Worm (Caenorhabditis elegans): Measurements from ENCODE around the gene cyn-11.

cyn-11 gene

DNA sequence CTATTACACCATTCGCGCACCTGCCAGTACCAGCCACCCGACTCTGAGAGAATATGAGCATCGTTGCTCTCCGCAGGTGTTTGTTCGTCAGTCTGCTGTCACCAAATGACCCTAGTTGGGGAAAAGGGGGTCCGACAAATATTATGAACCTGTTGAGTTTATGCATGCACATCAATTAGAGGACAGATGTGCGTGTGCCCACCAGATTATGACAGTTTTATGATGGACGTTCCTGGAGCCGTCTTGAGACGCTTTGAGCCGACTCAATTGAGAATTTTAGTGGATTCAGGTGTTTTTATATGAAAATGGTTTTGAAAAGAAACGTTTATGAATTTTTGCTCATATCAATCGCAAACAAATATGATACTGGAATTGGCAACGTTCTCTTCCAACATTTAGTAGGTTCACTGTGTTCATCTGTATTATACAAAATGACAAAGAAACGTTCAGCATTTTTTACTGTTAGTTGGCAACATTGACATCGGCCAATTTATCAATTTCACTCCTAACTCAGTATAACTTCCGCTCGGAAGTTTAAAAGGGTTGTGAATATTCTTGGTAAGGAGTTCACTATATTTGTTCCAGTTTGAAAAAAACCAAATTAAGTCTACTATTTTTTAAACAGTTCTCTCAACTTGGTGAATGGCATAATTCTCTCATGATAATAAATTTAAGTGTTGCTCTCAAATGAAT lies 31.3 kb upstream of the cyn-11 start (continued):
- TF ChIP-seq nhr-76 (tag; optimal IDR thresholded peaks at IDR 0.05) (peak; percentile 33), nhr-25 (tag; optimal IDR thresholded peaks at IDR 0.05) (peak; percentile 92), fkh-2 (tag; optimal IDR thresholded peaks at IDR 0.05) (no peak), snpc-4 (tag; optimal IDR thresholded peaks at IDR 0.05) (no peak), nhr-43 (tag; optimal IDR thresholded peaks at IDR 0.05; ENCODE audit: poor library complexity, severe bottlenecking) (peak; percentile 95), R02D3.7 (tag; optimal IDR thresholded peaks at IDR 0.05) (peak; percentile 30), elt-2 (tag; optimal IDR thresholded peaks at IDR 0.05) (peak; percentile 60), elt-1 (tag; optimal IDR thresholded peaks at IDR 0.05) (no peak), hmg-11 (tag; optimal IDR thresholded peaks at IDR 0.05) (peak; percentile 21), egl-27 (tag; optimal IDR thresholded peaks at IDR 0.05) (no peak), zag-1 (tag; optimal IDR thresholded peaks at IDR 0.05) (no peak), ztf-4 (tag; optimal IDR thresholded peaks at IDR 0.05) (peak; percentile 78), jun-1 (tag; optimal IDR thresholded peaks at IDR 0.05) (no peak), nhr-28 (tag; optimal IDR thresholded peaks at IDR 0.05) (no peak), ZK546.5 (tag; optimal IDR thresholded peaks at IDR 0.05) (no peak), nfya-1 (tag; optimal IDR thresholded peaks at IDR 0.05; ENCODE audit: insufficient read depth) (peak; percentile 46), lin-39 (tag; optimal IDR thresholded peaks at IDR 0.05) (peak; percentile 52), pqm-1 (tag; optimal IDR thresholded peaks at IDR 0.05) (no peak), elt-3 (tag; optimal IDR thresholded peaks at IDR 0.05) (peak in 1 of 3 experiments; percentile 72)

DNA sequence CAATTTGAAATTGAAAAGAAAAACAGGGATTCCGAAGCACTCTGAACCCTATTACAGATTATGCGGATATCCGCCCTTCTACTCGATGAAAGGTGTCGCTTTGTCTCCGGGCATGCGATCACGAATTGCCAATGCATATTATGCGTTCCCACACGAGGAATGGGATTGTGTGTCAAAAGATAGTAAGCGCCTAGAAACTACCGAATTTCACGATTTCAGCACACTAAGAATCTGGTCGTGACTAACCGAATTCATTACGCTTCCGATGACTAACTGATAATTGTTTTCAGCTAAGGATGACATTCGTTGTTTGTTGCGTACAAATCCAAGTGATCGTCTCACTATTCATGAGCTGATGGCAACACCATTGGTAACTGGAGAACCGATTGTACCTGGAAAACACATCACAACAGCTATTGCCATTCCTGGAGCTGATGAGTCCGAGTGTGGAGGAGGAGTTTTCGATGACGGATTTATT lies 30.3 kb upstream of the cyn-11 start:
- TF ChIP-seq snpc-4 (tag; optimal IDR thresholded peaks at IDR 0.05) = no peak
- no peak for TF ChIP-seq egl-27 (tag; optimal IDR thresholded peaks at IDR 0.05)
- peak; percentile 69 for TF ChIP-seq nhr-43 (tag; optimal IDR thresholded peaks at IDR 0.05; ENCODE audit: poor library complexity, severe bottlenecking)
- TF ChIP-seq ceh-9 (tag; optimal IDR thresholded peaks at IDR 0.05) = no peak
- TF ChIP-seq tbx-2 (tag; optimal IDR thresholded peaks at IDR 0.05) = no peak
- TF ChIP-seq nhr-11 (tag; optimal IDR thresholded peaks at IDR 0.05) = no peak
- TF ChIP-seq skn-1 (tag; optimal IDR thresholded peaks at IDR 0.05) = no peak
- peak; percentile 79 for TF ChIP-seq nhr-25 (tag; optimal IDR thresholded peaks at IDR 0.05)
- TF ChIP-seq lin-39 (tag; optimal IDR thresholded peaks at IDR 0.05) = peak; percentile 32
- no peak for TF ChIP-seq zag-1 (tag; optimal IDR thresholded peaks at IDR 0.05)
- TF ChIP-seq nhr-28 (tag; optimal IDR thresholded peaks at IDR 0.05) = no peak
- peak; percentile 20 for TF ChIP-seq ztf-4 (tag; optimal IDR thresholded peaks at IDR 0.05)
- peak; percentile 92 for TF ChIP-seq ama-1 (optimal IDR thresholded peaks at IDR 0.05)

DNA sequence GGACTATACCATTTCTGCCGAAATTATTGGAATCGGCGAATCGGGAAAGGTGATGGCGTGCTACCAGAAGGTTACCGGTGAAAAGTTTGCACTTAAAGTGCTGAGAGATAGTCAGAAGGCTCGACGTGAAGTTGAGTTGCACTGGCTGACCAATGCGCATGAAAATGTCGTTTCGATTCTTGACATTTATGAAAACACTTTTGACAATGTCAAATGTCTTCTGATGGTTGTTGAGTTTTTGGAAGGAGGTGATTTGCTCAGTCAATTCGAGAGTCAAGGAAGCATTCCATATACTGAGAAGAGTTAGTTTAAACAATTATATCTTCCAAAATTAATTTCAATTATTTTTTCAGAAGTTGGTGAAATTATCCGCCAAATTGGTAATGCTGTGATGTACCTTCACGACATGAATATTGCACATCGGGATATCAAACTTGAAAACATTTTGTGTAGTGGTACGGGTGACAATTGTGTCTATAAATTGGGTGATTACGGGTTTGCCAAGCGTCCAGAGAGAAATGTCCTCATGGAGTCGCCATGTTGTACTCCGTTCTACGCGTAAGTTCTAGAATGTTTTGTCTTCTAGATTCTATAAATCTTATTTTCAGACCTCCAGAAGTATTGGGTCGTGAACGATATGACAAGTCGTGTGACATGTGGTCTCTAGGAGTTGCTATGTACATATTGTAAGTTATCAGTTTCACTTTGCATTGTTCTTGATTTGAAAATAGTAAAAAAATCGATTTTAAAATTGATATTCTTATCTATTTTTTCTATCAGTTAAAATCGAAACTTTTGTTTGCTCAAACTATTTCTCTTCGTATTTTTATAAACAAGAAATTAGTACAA lies 29.6 kb upstream of the cyn-11 start:
- TF ChIP-seq elt-1 (tag; optimal IDR thresholded peaks at IDR 0.05) = no peak
- TF ChIP-seq ceh-9 (tag; optimal IDR thresholded peaks at IDR 0.05) = no peak
- no peak for TF ChIP-seq lin-15B (tag; optimal IDR thresholded peaks at IDR 0.05)
- no peak for TF ChIP-seq tbx-2 (tag; optimal IDR thresholded peaks at IDR 0.05)
- no peak for TF ChIP-seq ceh-82 (tag; optimal IDR thresholded peaks at IDR 0.05)
- peak; percentile 58 for TF ChIP-seq pha-4 (tag; optimal IDR thresholded peaks at IDR 0.05)
- TF ChIP-seq nhr-43 (tag; optimal IDR thresholded peaks at IDR 0.05; ENCODE audit: poor library complexity, severe bottlenecking) = peak; percentile 72
- TF ChIP-seq R02D3.7 (tag; optimal IDR thresholded peaks at IDR 0.05) = no peak
- TF ChIP-seq nfya-1 (tag; optimal IDR thresholded peaks at IDR 0.05; ENCODE audit: insufficient read depth) = no peak
- no peak for TF ChIP-seq sea-2 (GFP tag; optimal IDR thresholded peaks at IDR 0.05)
- no peak for TF ChIP-seq nhr-23 (tag; optimal IDR thresholded peaks at IDR 0.05)
- no peak for TF ChIP-seq pqm-1 (tag; optimal IDR thresholded peaks at IDR 0.05)
- no peak for TF ChIP-seq aly-2 (tag; optimal IDR thresholded peaks at IDR 0.05)
- TF ChIP-seq elt-2 (tag; optimal IDR thresholded peaks at IDR 0.05) = no peak
- TF ChIP-seq ztf-11 (tag; optimal IDR thresholded peaks at IDR 0.05) = no peak
- TF ChIP-seq ztf-4 (tag; optimal IDR thresholded peaks at IDR 0.05) = no peak
- TF ChIP-seq ama-1 (optimal IDR thresholded peaks at IDR 0.05) = peak; percentile 97
- peak; percentile 6 for TF ChIP-seq nhr-25 (tag; optimal IDR thresholded peaks at IDR 0.05)
- TF ChIP-seq unc-62 (GFP tag; optimal IDR thresholded peaks at IDR 0.05) = no peak
- no peak for TF ChIP-seq nhr-76 (tag; optimal IDR thresholded peaks at IDR 0.05)
